Worm (Caenorhabditis elegans) whole organism, L1 larva: ENCODE results near the gene F09E10.7.
A peak's percentile ranks its signal among the peaks of the same experiment; 100 is the strongest.

Source experiments
- C04F5.9 ChIP-seq: sonication (generic microtip); optimal IDR thresholded peaks from 2 replicates; lab custom pipeline; 2016; ENCODE audit warnings: missing genetic modification characterization, missing compliant biosample characterization
- C16A3.4 ChIP-seq: fragments of 150-350 bp; optimal IDR thresholded peaks from 2 replicates; lab custom pipeline; 2014; ENCODE audit warnings: missing biosample characterization, missing genetic modification characterization
- aha-1 ChIP-seq: fragments of 150-350 bp; optimal IDR thresholded peaks from 2 replicates; lab custom pipeline; 2014; ENCODE audit warnings: missing biosample characterization, missing genetic modification characterization
- alr-1 ChIP-seq: fragments of 200-800 bp; sonication (Bioruptor generic); optimal IDR thresholded peaks from 2 replicates; lab custom pipeline; 2018; ENCODE audit warnings: borderline replicate concordance, mild to moderate bottlenecking, missing genetic modification characterization, missing compliant biosample characterization
- ama-1 ChIP-seq: fragments of 150-350 bp; optimal IDR thresholded peaks from 2 replicates; lab custom pipeline; 2014
- blmp-1 ChIP-seq: fragments of 150-350 bp; optimal IDR thresholded peaks from 2 replicates; lab custom pipeline; 2014; ENCODE audit warnings: missing biosample characterization, missing genetic modification characterization
- ceh-8 ChIP-seq: fragments of 200-800 bp; sonication (Bioruptor generic); optimal IDR thresholded peaks from 2 replicates; lab custom pipeline; 2018; ENCODE audit warnings: mild to moderate bottlenecking, missing genetic modification characterization, moderate library complexity, missing compliant biosample characterization
- ceh-88 ChIP-seq: fragments of 200-800 bp; sonication (Bioruptor generic); IDR thresholded peaks from 2 replicates; pipeline ENCODE4 v1.3.6; 2022; ENCODE audit warnings: missing genetic modification characterization, missing compliant biosample characterization
- ces-1 ChIP-seq: fragments of 150-350 bp; optimal IDR thresholded peaks from 2 replicates; lab custom pipeline; 2014; ENCODE audit warnings: missing biosample characterization, missing genetic modification reagents, missing genetic modification characterization
- dpl-1 ChIP-seq, 3 experiments: fragments of 150-350 bp in 2 of 3; sonication (generic microtip) in 1 of 3; optimal IDR thresholded peaks; 2 replicates each; lab custom pipeline; 2014 to 2017; ENCODE audit warnings: missing biosample characterization in 3 of 3, missing genetic modification characterization in 3 of 3, missing genetic modification reagents in 3 of 3
- dsc-1 ChIP-seq: sonication (generic microtip); optimal IDR thresholded peaks from 2 replicates; lab custom pipeline; 2016; ENCODE audit warnings: mild to moderate bottlenecking, missing genetic modification characterization, missing compliant biosample characterization
- efl-1 ChIP-seq, 4 experiments: fragments of 150-350 bp; optimal IDR thresholded peaks in 3 of 4; peaks in 1 of 4; 1 replicate in 1 of 4; 2 replicates in 3 of 4; lab custom pipeline; 2014; ENCODE audit warnings: missing biosample characterization in 2 of 4, missing genetic modification characterization in 2 of 4, missing genetic modification reagents in 2 of 4
- efl-3 ChIP-seq: fragments of 200-800 bp; sonication (Bioruptor generic); optimal IDR thresholded peaks from 2 replicates; lab custom pipeline; 2018; ENCODE audit warnings: mild to moderate bottlenecking, missing genetic modification characterization, missing compliant biosample characterization
- egl-13 ChIP-seq: sonication (generic microtip); optimal IDR thresholded peaks from 2 replicates; lab custom pipeline; 2016; ENCODE audit warnings: missing genotype, missing genetic modification reagents, missing genetic modification characterization, missing compliant biosample characterization
- egl-27 ChIP-seq, 2 experiments: fragments of 150-350 bp in 1 of 2; sonication (generic microtip); optimal IDR thresholded peaks; 3 replicates each; lab custom pipeline; 2017 to 2018; ENCODE audit warnings: missing biosample characterization in 2 of 2, missing genetic modification characterization in 2 of 2, missing genetic modification reagents in 2 of 2
- elt-2 ChIP-seq: sonication (generic microtip); optimal IDR thresholded peaks from 2 replicates; lab custom pipeline; 2016; ENCODE audit warnings: missing genetic modification characterization, mild to moderate bottlenecking, inconsistent platforms, missing compliant biosample characterization, missing genetic modification reagents
- fkh-10 ChIP-seq: sonication (generic microtip); optimal IDR thresholded peaks from 2 replicates; lab custom pipeline; 2017; ENCODE audit warnings: missing biosample characterization, missing genetic modification reagents, missing genetic modification characterization
- fos-1 ChIP-seq: fragments of 150-350 bp; optimal IDR thresholded peaks from 2 replicates; lab custom pipeline; 2014; ENCODE audit warnings: missing biosample characterization, missing genetic modification characterization
- isw-1 ChIP-seq: fragments of 200-800 bp; sonication (Bioruptor generic); IDR thresholded peaks from 2 replicates; pipeline ENCODE4 v1.3.6; 2022; ENCODE audit warnings: missing genetic modification characterization, missing compliant biosample characterization
- lin-15B ChIP-seq: fragments of 150-350 bp; sonication (generic microtip); optimal IDR thresholded peaks from 3 replicates; lab custom pipeline; 2014; ENCODE audit warnings: missing biosample characterization, missing genetic modification characterization
- lin-35 ChIP-seq, 2 experiments: fragments of 150-350 bp; optimal IDR thresholded peaks; 2 replicates each; lab custom pipeline; 2014; ENCODE audit warnings: missing biosample characterization in 2 of 2, missing genetic modification characterization in 2 of 2, missing genetic modification reagents in 2 of 2
- mab-9 ChIP-seq: fragments of 200-800 bp; sonication (Bioruptor generic); IDR thresholded peaks from 2 replicates; pipeline ENCODE4 v1.3.6; 2022; ENCODE audit warnings: missing genetic modification reagents, missing genetic modification characterization, missing compliant biosample characterization
- nhr-11 ChIP-seq: fragments of 150-350 bp; optimal IDR thresholded peaks from 2 replicates; lab custom pipeline; 2014; ENCODE audit warnings: missing biosample characterization, missing genetic modification characterization
- nhr-237 ChIP-seq: fragments of 150-350 bp; optimal IDR thresholded peaks from 2 replicates; lab custom pipeline; 2014; ENCODE audit warnings: missing biosample characterization, missing genetic modification characterization
- nhr-47 ChIP-seq: sonication (generic microtip); optimal IDR thresholded peaks from 2 replicates; lab custom pipeline; 2016; ENCODE audit warnings: mild to moderate bottlenecking, missing genetic modification characterization, moderate library complexity, missing compliant biosample characterization
- nhr-71 ChIP-seq: sonication (generic microtip); optimal IDR thresholded peaks from 2 replicates; lab custom pipeline; 2016; ENCODE audit warnings: mild to moderate bottlenecking, missing genetic modification characterization, moderate library complexity, missing compliant biosample characterization
- nhr-77 ChIP-seq: fragments of 150-350 bp; optimal IDR thresholded peaks from 2 replicates; lab custom pipeline; 2014; ENCODE audit warnings: missing biosample characterization, missing genetic modification characterization
- nhr-84 ChIP-seq: sonication (generic microtip); optimal IDR thresholded peaks from 2 replicates; lab custom pipeline; 2017; ENCODE audit warnings: missing biosample characterization, missing genetic modification characterization
- nhr-85 ChIP-seq: sonication (generic microtip); peaks from one replicate; lab custom pipeline; 2016; ENCODE audit warnings: missing genetic modification characterization, inconsistent platforms, missing compliant biosample characterization
- nhr-90 ChIP-seq: sonication (generic microtip); optimal IDR thresholded peaks from 2 replicates; lab custom pipeline; 2016; ENCODE audit warnings: mild to moderate bottlenecking, missing genetic modification characterization, missing compliant biosample characterization; ENCODE audit not compliant: poor library complexity
- pax-3 ChIP-seq: fragments of 200-800 bp; sonication (Bioruptor generic); optimal IDR thresholded peaks from 2 replicates; lab custom pipeline; 2018; ENCODE audit warnings: mild to moderate bottlenecking, missing genetic modification characterization, moderate library complexity, missing compliant biosample characterization
- pqm-1 ChIP-seq: sonication (generic microtip); optimal IDR thresholded peaks from 3 replicates; lab custom pipeline; 2017; ENCODE audit warnings: missing biosample characterization, missing genetic modification characterization
- rnt-1 ChIP-seq: sonication (generic microtip); optimal IDR thresholded peaks from 2 replicates; lab custom pipeline; 2016; ENCODE audit warnings: mild to moderate bottlenecking, missing genetic modification characterization, moderate library complexity, missing compliant biosample characterization
- skn-1 ChIP-seq: fragments of 150-350 bp; optimal IDR thresholded peaks from 2 replicates; lab custom pipeline; 2014; ENCODE audit warnings: missing biosample characterization, missing genetic modification characterization
- snu-23 ChIP-seq: sonication (generic microtip); optimal IDR thresholded peaks from 2 replicates; lab custom pipeline; 2016; ENCODE audit warnings: missing genetic modification characterization, missing compliant biosample characterization
- sox-4 ChIP-seq: sonication (generic microtip); optimal IDR thresholded peaks from 2 replicates; lab custom pipeline; 2016; ENCODE audit warnings: missing genetic modification characterization, missing compliant biosample characterization
- sptf-1 ChIP-seq: fragments of 150-350 bp; optimal IDR thresholded peaks from 2 replicates; lab custom pipeline; 2014; ENCODE audit warnings: missing biosample characterization, missing genetic modification characterization
- sup-37 ChIP-seq: fragments of 200-800 bp; sonication (Bioruptor generic); optimal IDR thresholded peaks from 2 replicates; lab custom pipeline; 2018; ENCODE audit warnings: mild to moderate bottlenecking, missing genetic modification characterization, missing compliant biosample characterization
- swsn-7 ChIP-seq: sonication (generic microtip); optimal IDR thresholded peaks from 2 replicates; lab custom pipeline; 2016; ENCODE audit warnings: missing genetic modification characterization, missing compliant biosample characterization
- tbx-2 ChIP-seq: sonication (generic microtip); optimal IDR thresholded peaks from 2 replicates; lab custom pipeline; 2016; ENCODE audit warnings: missing genetic modification characterization, missing compliant biosample characterization
- tlp-1 ChIP-seq: fragments of 150-350 bp; optimal IDR thresholded peaks from 2 replicates; lab custom pipeline; 2014; ENCODE audit warnings: missing biosample characterization, missing genetic modification characterization
- unc-130 ChIP-seq: fragments of 150-350 bp; optimal IDR thresholded peaks from 2 replicates; lab custom pipeline; 2017; ENCODE audit warnings: missing biosample characterization, missing genetic modification characterization, inconsistent platforms
- unc-62 ChIP-seq: fragments of 150-350 bp; optimal IDR thresholded peaks from 2 replicates; lab custom pipeline; 2014; ENCODE audit warnings: missing biosample characterization, missing genetic modification reagents, missing genetic modification characterization
- unc-86 ChIP-seq: sonication (generic microtip); optimal IDR thresholded peaks from 2 replicates; lab custom pipeline; 2016; ENCODE audit warnings: missing genetic modification characterization, missing compliant biosample characterization
- vab-15 ChIP-seq: sonication (generic microtip); optimal IDR thresholded peaks from 2 replicates; lab custom pipeline; 2017; ENCODE audit warnings: missing genotype, mild to moderate bottlenecking, missing genetic modification characterization, missing compliant biosample characterization
- zag-1 ChIP-seq: fragments of 150-350 bp; optimal IDR thresholded peaks from 2 replicates; lab custom pipeline; 2014; ENCODE audit warnings: missing biosample characterization, missing genetic modification characterization
- ztf-4 ChIP-seq: fragments of 150-350 bp; optimal IDR thresholded peaks from 2 replicates; lab custom pipeline; 2014; ENCODE audit warnings: missing biosample characterization, missing genetic modification characterization

Gene F09E10.7

DNA sequence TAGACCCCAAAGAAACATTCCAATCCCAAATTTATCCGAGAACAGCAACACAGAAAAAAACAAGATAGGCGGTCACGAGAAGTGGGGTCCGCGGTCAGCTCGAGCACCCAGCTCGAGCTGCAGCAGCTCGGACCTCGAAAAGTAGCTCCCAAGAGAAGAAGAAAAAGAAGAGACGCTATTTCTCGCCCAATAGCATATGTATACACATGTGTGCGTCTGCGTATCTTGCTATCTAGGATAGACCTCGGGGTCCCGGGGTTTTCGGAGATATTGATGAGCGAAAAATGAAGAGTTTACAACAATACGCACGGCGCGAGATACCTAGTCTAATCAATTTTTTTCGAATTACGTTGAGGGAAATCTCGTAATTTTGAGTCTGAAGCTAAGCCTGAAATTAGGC lies 20.4 kb upstream of the F09E10.7 start (continued):
- TF ChIP-seq pax-3 (tag; lab: Kevin White, UChicago) (no peak), efl-3 (GFP tag; lab: Kevin White, UChicago) (no peak), vab-15 (no peak), ceh-8 (GFP tag; lab: Kevin White, UChicago) (no peak), lin-15B (tag; lab: Kevin White, UChicago) (no peak), snu-23 (peak; percentile 44), dsc-1 (tag; lab: Kevin White, UChicago) (peak; percentile 25), isw-1 (no peak), nhr-71 (tag; lab: Kevin White, UChicago) (peak; percentile 59), lin-35 (GFP tag; optimal IDR thresholded peaks at IDR 0.05; lab: Kevin White, UChicago) (peak in 1 of 2 experiments; percentile 8), zag-1 (no peak), rnt-1 (tag; lab: Kevin White, UChicago) (peak; percentile 67), blmp-1 (tag; lab: Kevin White, UChicago) (no peak), nhr-11 (tag; lab: Kevin White, UChicago) (no peak), nhr-47 (tag; lab: Kevin White, UChicago) (no peak), unc-130 (no peak), nhr-84 (tag; lab: Kevin White, UChicago) (no peak), tbx-2 (tag; lab: Kevin White, UChicago) (no peak), mab-9 (no peak), egl-13 (no peak), fkh-10 (GFP tag; lab: Kevin White, UChicago) (no peak), ceh-88 (GFP tag; lab: Robert Waterston, UW) (no peak), C04F5.9 (tag; lab: Kevin White, UChicago) (no peak), sox-4 (tag; lab: Kevin White, UChicago) (no peak), egl-27 (tag; optimal IDR thresholded peaks at IDR 0.05; lab: Kevin White, UChicago) (no peak), efl-1 (optimal IDR thresholded peaks at IDR 0.05; lab: Kevin White, UChicago) (peak in 1 of 2 experiments; percentile 9), efl-1 (GFP tag; optimal IDR thresholded peaks at IDR 0.05 in 1 of 2; lab: Kevin White, UChicago) (no peak), aha-1 (no peak), alr-1 (tag; lab: Kevin White, UChicago) (no peak), elt-2 (no peak), nhr-85 (tag; lab: Kevin White, UChicago) (no peak), ztf-4 (tag; lab: Kevin White, UChicago) (no peak), C16A3.4 (tag; lab: Kevin White, UChicago) (no peak), tlp-1 (tag; lab: Kevin White, UChicago) (no peak), ama-1 (lab: Kevin White, UChicago) (no peak), unc-86 (tag; lab: Kevin White, UChicago) (no peak), sup-37 (no peak), nhr-90 (tag; lab: Kevin White, UChicago) (no peak), nhr-237 (tag; lab: Kevin White, UChicago) (no peak), pqm-1 (tag; lab: Kevin White, UChicago) (no peak), fos-1 (tag; lab: Kevin White, UChicago) (no peak), unc-62 (GFP tag; lab: Kevin White, UChicago) (no peak), ces-1 (no peak), sptf-1 (tag; lab: Kevin White, UChicago) (no peak), dpl-1 (GFP tag; optimal IDR thresholded peaks at IDR 0.05; lab: Kevin White, UChicago) (no peak), nhr-77 (tag; lab: Kevin White, UChicago) (no peak), swsn-7 (tag; lab: Kevin White, UChicago) (peak; percentile 4), skn-1 (peak; percentile 10)
